Worm (Caenorhabditis elegans) whole organism, young adult: ENCODE data around the gene cyp-31A2.

Experiments
- B0019.2 ChIP-seq: fragments of 200-800 bp; sonication (Bioruptor generic); conservative IDR thresholded peaks from 2 replicates; pipeline ENCODE4 v1.3.6; 2022; ENCODE audit warnings: missing genetic modification reagents, missing genetic modification characterization, missing compliant biosample characterization
- D2030.7 ChIP-seq: fragments of 200-800 bp; sonication (Bioruptor generic); IDR thresholded peaks from 2 replicates; pipeline ENCODE4 v1.3.6; 2022; ENCODE audit warnings: missing genetic modification reagents, missing genetic modification characterization, missing compliant biosample characterization
- F33H1.4 ChIP-seq: fragments of 200-800 bp; sonication (Bioruptor generic); IDR thresholded peaks from 2 replicates; pipeline ENCODE4 v1.3.6; 2022; ENCODE audit warnings: missing genetic modification reagents, missing genetic modification characterization, missing compliant biosample characterization
- F49E8.2 ChIP-seq: sonication (generic microtip); optimal IDR thresholded peaks from 3 replicates; lab custom pipeline; 2017; ENCODE audit warnings: missing genetic modification characterization, mild to moderate bottlenecking, missing compliant biosample characterization, antibody characterized with exemption, moderate library complexity; ENCODE audit not compliant: insufficient read depth
- T26A5.8 ChIP-seq: sonication (generic microtip); optimal IDR thresholded peaks from 2 replicates; lab custom pipeline; 2016; ENCODE audit warnings: missing genetic modification characterization, missing compliant biosample characterization
- Y53F4B.3 ChIP-seq: fragments of 200-800 bp; sonication (Bioruptor generic); IDR thresholded peaks from 2 replicates; pipeline ENCODE4 v1.3.6; 2022; ENCODE audit warnings: missing genetic modification reagents, missing genetic modification characterization, missing compliant biosample characterization
- Y79H2A.3 ChIP-seq: fragments of 200-800 bp; sonication (Bioruptor generic); conservative IDR thresholded peaks from 2 replicates; pipeline ENCODE4 v1.3.6; 2022; ENCODE audit warnings: missing genetic modification reagents, missing genetic modification characterization, missing compliant biosample characterization
- Y95B8A.8 ChIP-seq: fragments of 200-800 bp; sonication (Bioruptor generic); IDR thresholded peaks from 2 replicates; pipeline ENCODE4 v1.3.6; 2022; ENCODE audit warnings: missing genetic modification reagents, missing genetic modification characterization, missing compliant biosample characterization
- ama-1 ChIP-seq, 3 experiments: fragments of 150-350 bp in 1 of 3; sonication (generic microtip) in 2 of 3; optimal IDR thresholded peaks; 2 replicates each; lab custom pipeline; 2014 to 2018; ENCODE audit warnings: missing biosample characterization in 2 of 3, missing genetic modification characterization in 2 of 3, missing genetic modification reagents in 2 of 3
- aptf-2 ChIP-seq: fragments of 200-800 bp; sonication (Bioruptor generic); conservative IDR thresholded peaks from 2 replicates; pipeline ENCODE4 v1.3.6; 2022; ENCODE audit warnings: missing genetic modification reagents, missing genetic modification characterization, missing compliant biosample characterization
- ceh-79 ChIP-seq: sonication (generic microtip); optimal IDR thresholded peaks from 2 replicates; lab custom pipeline; 2017; ENCODE audit warnings: mild to moderate bottlenecking, missing genetic modification characterization, missing compliant biosample characterization
- ceh-91 ChIP-seq: fragments of 200-800 bp; sonication (Bioruptor generic); IDR thresholded peaks from 2 replicates; pipeline ENCODE4 v1.3.6; 2022; ENCODE audit warnings: missing genetic modification reagents, missing genetic modification characterization, missing compliant biosample characterization
- dpl-1 ChIP-seq: fragments of 150-350 bp; optimal IDR thresholded peaks from 2 replicates; lab custom pipeline; 2014; ENCODE audit warnings: missing biosample characterization, missing genetic modification reagents, missing genetic modification characterization
- efl-1 ChIP-seq: fragments of 150-350 bp; optimal IDR thresholded peaks from 2 replicates; lab custom pipeline; 2014; ENCODE audit warnings: missing biosample characterization, missing genetic modification reagents, missing genetic modification characterization
- ekl-4 ChIP-seq: fragments of 200-800 bp; sonication (Bioruptor generic); IDR thresholded peaks from 2 replicates; pipeline ENCODE4 v1.3.6; 2022; ENCODE audit warnings: missing genetic modification reagents, missing genetic modification characterization, missing compliant biosample characterization
- hmg-1.2 ChIP-seq: fragments of 200-800 bp; sonication (Bioruptor generic); IDR thresholded peaks from 2 replicates; pipeline ENCODE4 v1.3.6; 2022; ENCODE audit warnings: missing genetic modification reagents, missing genetic modification characterization, missing compliant biosample characterization
- hsf-1 ChIP-seq: fragments of 200-800 bp; sonication (Bioruptor generic); IDR thresholded peaks from 2 replicates; pipeline ENCODE4 v1.3.6; 2022; ENCODE audit warnings: missing genetic modification reagents, missing genetic modification characterization, missing compliant biosample characterization
- lag-1 ChIP-seq: fragments of 200-800 bp; sonication (Bioruptor generic); IDR thresholded peaks from 2 replicates; pipeline ENCODE4 v1.3.6; 2022; ENCODE audit warnings: missing genetic modification reagents, missing genetic modification characterization, missing compliant biosample characterization
- let-526 ChIP-seq: fragments of 200-800 bp; sonication (Bioruptor generic); IDR thresholded peaks from 2 replicates; pipeline ENCODE4 v1.3.6; 2022; ENCODE audit warnings: missing genetic modification reagents, missing genetic modification characterization, missing compliant biosample characterization
- let-607 ChIP-seq, 2 experiments: fragments of 200-800 bp in 1 of 2; sonication (Bioruptor generic) in 1 of 2; sonication (generic microtip) in 1 of 2; optimal IDR thresholded peaks; 2 replicates each; lab custom pipeline; 2016 to 2018; ENCODE audit warnings: mild to moderate bottlenecking in 2 of 2, missing compliant biosample characterization in 2 of 2, missing genetic modification characterization in 2 of 2, moderate library complexity in 2 of 2, missing genotype in 1 of 2
- lin-26 ChIP-seq: fragments of 200-800 bp; sonication (Bioruptor generic); IDR thresholded peaks from 2 replicates; pipeline ENCODE4 v1.3.6; 2022; ENCODE audit warnings: missing genetic modification reagents, missing genetic modification characterization, missing compliant biosample characterization
- lin-35 ChIP-seq, 3 experiments: fragments of 150-350 bp in 2 of 3; sonication (generic microtip) in 1 of 3; optimal IDR thresholded peaks; 2 replicates each; lab custom pipeline; 2014 to 2018; ENCODE audit warnings: missing biosample characterization in 3 of 3, missing genetic modification characterization in 3 of 3, missing genetic modification reagents in 3 of 3
- lin-54 ChIP-seq: fragments of 200-800 bp; sonication (Bioruptor generic); optimal IDR thresholded peaks from 2 replicates; lab custom pipeline; 2018; ENCODE audit warnings: mild to moderate bottlenecking, missing genetic modification characterization, missing compliant biosample characterization
- lsl-1 ChIP-seq: fragments of 200-800 bp; sonication (Bioruptor generic); optimal IDR thresholded peaks from 2 replicates; lab custom pipeline; 2018; ENCODE audit warnings: mild to moderate bottlenecking, missing genetic modification characterization, moderate library complexity, missing compliant biosample characterization
- madf-3 ChIP-seq: fragments of 200-800 bp; sonication (Bioruptor generic); IDR thresholded peaks from 2 replicates; pipeline ENCODE4 v1.3.6; 2022; ENCODE audit warnings: missing genetic modification reagents, missing genetic modification characterization, missing compliant biosample characterization
- madf-6 ChIP-seq: fragments of 200-800 bp; sonication (Bioruptor generic); IDR thresholded peaks from 2 replicates; pipeline ENCODE4 v1.3.6; 2022; ENCODE audit warnings: missing genetic modification reagents, missing genetic modification characterization, missing compliant biosample characterization
- madf-8 ChIP-seq: fragments of 200-800 bp; sonication (Bioruptor generic); conservative IDR thresholded peaks from 2 replicates; pipeline ENCODE4 v1.3.6; 2022; ENCODE audit warnings: missing genetic modification reagents, missing genetic modification characterization, missing compliant biosample characterization
- mcd-1 ChIP-seq: fragments of 200-800 bp; sonication (Bioruptor generic); IDR thresholded peaks from 2 replicates; pipeline ENCODE4 v1.3.6; 2022; ENCODE audit warnings: missing genetic modification reagents, missing genetic modification characterization, missing compliant biosample characterization
- nfya-1 ChIP-seq: sonication (generic microtip); optimal IDR thresholded peaks from 2 replicates; lab custom pipeline; 2017; ENCODE audit warnings: antibody characterized with exemption, missing compliant biosample characterization, missing genetic modification characterization, borderline replicate concordance; ENCODE audit not compliant: insufficient read depth
- nhr-179 ChIP-seq: sonication (generic microtip); optimal IDR thresholded peaks from 2 replicates; lab custom pipeline; 2016; ENCODE audit warnings: mild to moderate bottlenecking, missing genetic modification characterization, missing compliant biosample characterization
- rpc-1 ChIP-seq, 2 experiments: fragments of 150-350 bp in 1 of 2; sonication (generic microtip) in 1 of 2; optimal IDR thresholded peaks; 2 replicates each; lab custom pipeline; 2014 to 2018; ENCODE audit warnings: missing biosample characterization in 1 of 2, missing genetic modification characterization in 1 of 2, missing genetic modification reagents in 1 of 2, missing genotype in 1 of 2
- snpc-3.4 ChIP-seq: sonication (generic microtip); optimal IDR thresholded peaks from 2 replicates; lab custom pipeline; 2017; ENCODE audit warnings: missing genetic modification characterization, mild to moderate bottlenecking, missing compliant biosample characterization, antibody characterized with exemption, moderate library complexity, missing genotype, missing genetic modification reagents
- snpc-4 ChIP-seq, 5 experiments: fragments of 150-350 bp in 1 of 5; sonication (generic microtip) in 4 of 5; optimal IDR thresholded peaks; 2 replicates each; lab custom pipeline; 2014 to 2018; ENCODE audit warnings: missing genetic modification characterization in 5 of 5, missing biosample characterization in 3 of 5, antibody characterized with exemption in 2 of 5, mild to moderate bottlenecking in 2 of 5, missing compliant biosample characterization in 2 of 5, missing genotype in 2 of 5, moderate library complexity in 2 of 5, missing genetic modification reagents in 1 of 5
- tbx-9 ChIP-seq: sonication (generic microtip); optimal IDR thresholded peaks from 2 replicates; lab custom pipeline; 2016; ENCODE audit warnings: borderline replicate concordance, missing genetic modification characterization, inconsistent platforms, missing compliant biosample characterization
- tlf-1 ChIP-seq: fragments of 200-800 bp; sonication (Bioruptor generic); optimal IDR thresholded peaks from 2 replicates; lab custom pipeline; 2018; ENCODE audit warnings: mild to moderate bottlenecking, missing genetic modification characterization, missing compliant biosample characterization
- unc-62 ChIP-seq: fragments of 150-350 bp; optimal IDR thresholded peaks from 2 replicates; lab custom pipeline; 2014; ENCODE audit warnings: missing biosample characterization, missing genetic modification reagents, missing genetic modification characterization
- xnd-1 ChIP-seq: sonication (generic microtip); optimal IDR thresholded peaks from 2 replicates; lab custom pipeline; 2016; ENCODE audit warnings: missing genotype, missing genetic modification reagents, missing genetic modification characterization, missing compliant biosample characterization
- ztf-25 ChIP-seq: fragments of 200-800 bp; sonication (Bioruptor generic); IDR thresholded peaks from 2 replicates; pipeline ENCODE4 v1.3.6; 2022; ENCODE audit warnings: missing genetic modification reagents, missing genetic modification characterization, missing compliant biosample characterization

Gene cyp-31A2

ce11 chrIV:11371645-11372044, 32.1 kb upstream of the cyp-31A2 start, which contains the start of gene sec-31:
Gene sec-31, minus strand, starts transcription at chrIV:11371792.
- TF ChIP-seq aptf-2 (no peak), ztf-25 (GFP tag; lab: Robert Waterston, UW) (no peak), nfya-1 (tag; lab: Kevin White, UChicago) (no peak), mcd-1 (peak; percentile 37), unc-62 (no peak), let-607 (tag; optimal IDR thresholded peaks at IDR 0.05; lab: Kevin White, UChicago) (peak in 1 of 2 experiments; percentile 29), ceh-79 (tag; lab: Kevin White, UChicago) (no peak), ama-1 (optimal IDR thresholded peaks at IDR 0.05; lab: Kevin White, UChicago) (no peak), ama-1 (GFP tag; optimal IDR thresholded peaks at IDR 0.05; lab: Kevin White, UChicago) (no peak), madf-6 (no peak), Y53F4B.3 (no peak)

ce11 chrIV:11372366-11372997, 31.3 kb upstream of the cyp-31A2 start, which contains the start of gene cbd-1:
Gene cbd-1, plus strand, starts transcription at chrIV:11372991.
- TF ChIP-seq lin-26: no peak
- TF ChIP-seq D2030.7 (GFP tag; lab: Robert Waterston, UW): peak; percentile 83
- TF ChIP-seq efl-1 (GFP tag; lab: Kevin White, UChicago): peak; percentile 96
- TF ChIP-seq rpc-1 (optimal IDR thresholded peaks at IDR 0.05; lab: Kevin White, UChicago): no peak
- no peak for TF ChIP-seq rpc-1 (tag; optimal IDR thresholded peaks at IDR 0.05; lab: Kevin White, UChicago)
- peak; percentile 27; the same call in 1 of the 2 replicates for TF ChIP-seq hmg-1.2 (GFP tag; lab: Robert Waterston, UW)
- TF ChIP-seq tbx-9 (tag; lab: Kevin White, UChicago): no peak
- peak; percentile 70; the same call in 1 of the 2 replicates for TF ChIP-seq Y79H2A.3 (GFP tag; lab: Robert Waterston, UW)
- TF ChIP-seq snpc-4 (GFP tag; optimal IDR thresholded peaks at IDR 0.05; lab: Kevin White, UChicago): no peak
- TF ChIP-seq snpc-4 (tag; optimal IDR thresholded peaks at IDR 0.05; lab: Kevin White, UChicago): peak in 1 of 4 experiments; percentile 10
- TF ChIP-seq snpc-3.4: peak; percentile 75
- TF ChIP-seq tlf-1 (GFP tag; lab: Kevin White, UChicago): peak; percentile 73
- no peak for TF ChIP-seq nhr-179 (tag; lab: Kevin White, UChicago)
- TF ChIP-seq Y95B8A.8 (GFP tag; lab: Robert Waterston, UW): 0 out of 2 replicates have a peak, but pooled peaks have one; percentile 57
- TF ChIP-seq ama-1 (optimal IDR thresholded peaks at IDR 0.05; lab: Kevin White, UChicago): no peak
- TF ChIP-seq ama-1 (GFP tag; optimal IDR thresholded peaks at IDR 0.05; lab: Kevin White, UChicago): no peak
- TF ChIP-seq let-526: no peak
- peak; percentile 24 for TF ChIP-seq F49E8.2 (tag; lab: Kevin White, UChicago)
- TF ChIP-seq xnd-1 (tag; lab: Kevin White, UChicago): peak; percentile 85
- TF ChIP-seq Y53F4B.3: 0 out of 2 replicates have a peak, but pooled peaks have one; percentile 18
- peak; percentile 98 for TF ChIP-seq hsf-1
- TF ChIP-seq madf-3: 0 out of 2 replicates have a peak, but pooled peaks have one; percentile 76
- no peak for TF ChIP-seq T26A5.8
- TF ChIP-seq ceh-91 (GFP tag; lab: Robert Waterston, UW): peak; percentile 91
- TF ChIP-seq lin-54 (GFP tag; lab: Kevin White, UChicago): peak; percentile 30
- peak; percentile 92 for TF ChIP-seq lsl-1 (GFP tag; lab: Kevin White, UChicago)
- TF ChIP-seq lag-1 (GFP tag; lab: Robert Waterston, UW): no peak
- peak; percentile 92 for TF ChIP-seq madf-8 (GFP tag; lab: Robert Waterston, UW)
- peak; percentile 81 for TF ChIP-seq dpl-1 (GFP tag; lab: Kevin White, UChicago)
- TF ChIP-seq lin-35 (GFP tag; optimal IDR thresholded peaks at IDR 0.05; lab: Kevin White, UChicago): peak in 1 of 3 experiments; percentile 41
- peak; percentile 82 for TF ChIP-seq F33H1.4 (GFP tag; lab: Robert Waterston, UW)
- peak; percentile 97 for TF ChIP-seq madf-6
- peak; percentile 26; the same call in 1 of the 2 replicates for TF ChIP-seq B0019.2
- TF ChIP-seq ekl-4: 0 out of 2 replicates have a peak, but pooled peaks have one; percentile 48
- TF ChIP-seq, all 124 proteins: peak for 23
